Worm (Caenorhabditis elegans) whole organism, young adult: ENCODE measurements around the gene hpo-12.

ENCODE experiments used
- B0019.2 ChIP-seq: fragments of 200-800 bp; sonication (Bioruptor generic); conservative IDR thresholded peaks from 2 replicates; pipeline ENCODE4 v1.3.6; 2022; ENCODE audit warnings: missing genetic modification reagents, missing genetic modification characterization, missing compliant biosample characterization
- B0336.3 ChIP-seq: fragments of 200-800 bp; sonication (Bioruptor generic); IDR thresholded peaks from 2 replicates; pipeline ENCODE4 v1.3.6; 2022; ENCODE audit warnings: missing genetic modification characterization, missing compliant biosample characterization
- D2030.7 ChIP-seq: fragments of 200-800 bp; sonication (Bioruptor generic); IDR thresholded peaks from 2 replicates; pipeline ENCODE4 v1.3.6; 2022; ENCODE audit warnings: missing genetic modification reagents, missing genetic modification characterization, missing compliant biosample characterization
- F10E7.11 ChIP-seq: sonication (generic microtip); optimal IDR thresholded peaks from 2 replicates; lab custom pipeline; 2017; ENCODE audit warnings: mild to moderate bottlenecking, missing genetic modification characterization, moderate library complexity, missing compliant biosample characterization
- F23B12.7 ChIP-seq: sonication (generic microtip); optimal IDR thresholded peaks from 2 replicates; lab custom pipeline; 2017; ENCODE audit warnings: missing genetic modification characterization, mild to moderate bottlenecking, missing compliant biosample characterization, antibody characterized with exemption, moderate library complexity; ENCODE audit not compliant: insufficient read depth
- F57A8.1 ChIP-seq: fragments of 200-800 bp; sonication (Bioruptor generic); optimal IDR thresholded peaks from 2 replicates; lab custom pipeline; 2018; ENCODE audit warnings: mild to moderate bottlenecking, missing genetic modification characterization, moderate library complexity, missing compliant biosample characterization
- K11D2.4 ChIP-seq: fragments of 200-800 bp; sonication (Bioruptor generic); IDR thresholded peaks from 2 replicates; pipeline ENCODE4 v1.3.6; 2022; ENCODE audit warnings: missing genetic modification reagents, missing genetic modification characterization, missing compliant biosample characterization
- T26A5.8 ChIP-seq: sonication (generic microtip); optimal IDR thresholded peaks from 2 replicates; lab custom pipeline; 2016; ENCODE audit warnings: missing genetic modification characterization, missing compliant biosample characterization
- Y53G8AR.9 ChIP-seq: fragments of 200-800 bp; sonication (Bioruptor generic); conservative IDR thresholded peaks from 2 replicates; pipeline ENCODE4 v1.3.6; 2022; ENCODE audit warnings: missing genetic modification reagents, missing genetic modification characterization, missing compliant biosample characterization
- Y79H2A.3 ChIP-seq: fragments of 200-800 bp; sonication (Bioruptor generic); conservative IDR thresholded peaks from 2 replicates; pipeline ENCODE4 v1.3.6; 2022; ENCODE audit warnings: missing genetic modification reagents, missing genetic modification characterization, missing compliant biosample characterization
- ama-1 ChIP-seq, 3 experiments: fragments of 150-350 bp in 1 of 3; sonication (generic microtip) in 2 of 3; optimal IDR thresholded peaks; 2 replicates each; lab custom pipeline; 2014 to 2018; ENCODE audit warnings: missing biosample characterization in 2 of 3, missing genetic modification characterization in 2 of 3, missing genetic modification reagents in 2 of 3
- aptf-2 ChIP-seq: fragments of 200-800 bp; sonication (Bioruptor generic); conservative IDR thresholded peaks from 2 replicates; pipeline ENCODE4 v1.3.6; 2022; ENCODE audit warnings: missing genetic modification reagents, missing genetic modification characterization, missing compliant biosample characterization
- athp-1 ChIP-seq: sonication (generic microtip); optimal IDR thresholded peaks from 2 replicates; lab custom pipeline; 2017; ENCODE audit warnings: mild to moderate bottlenecking, missing genetic modification characterization, missing compliant biosample characterization
- ccch-3 ChIP-seq: fragments of 200-800 bp; sonication (Bioruptor generic); optimal IDR thresholded peaks from 2 replicates; lab custom pipeline; 2018; ENCODE audit warnings: mild to moderate bottlenecking, missing genetic modification characterization, missing compliant biosample characterization
- ceh-27 ChIP-seq: fragments of 200-800 bp; sonication (Bioruptor generic); optimal IDR thresholded peaks from 2 replicates; lab custom pipeline; 2018; ENCODE audit warnings: mild to moderate bottlenecking, missing genetic modification characterization, moderate library complexity, missing compliant biosample characterization
- ceh-79 ChIP-seq: sonication (generic microtip); optimal IDR thresholded peaks from 2 replicates; lab custom pipeline; 2017; ENCODE audit warnings: mild to moderate bottlenecking, missing genetic modification characterization, missing compliant biosample characterization
- chd-7 ChIP-seq: sonication (generic microtip); optimal IDR thresholded peaks from 2 replicates; lab custom pipeline; 2016; ENCODE audit warnings: mild to moderate bottlenecking, missing genetic modification characterization, moderate library complexity, missing compliant biosample characterization
- him-1 ChIP-seq: sonication (generic microtip); optimal IDR thresholded peaks from 2 replicates; lab custom pipeline; 2016; ENCODE audit warnings: missing genotype, missing genetic modification reagents, missing genetic modification characterization, missing compliant biosample characterization
- hlh-12 ChIP-seq: sonication (generic microtip); optimal IDR thresholded peaks from 2 replicates; lab custom pipeline; 2016; ENCODE audit warnings: missing genetic modification characterization, missing compliant biosample characterization
- lag-1 ChIP-seq: fragments of 200-800 bp; sonication (Bioruptor generic); IDR thresholded peaks from 2 replicates; pipeline ENCODE4 v1.3.6; 2022; ENCODE audit warnings: missing genetic modification reagents, missing genetic modification characterization, missing compliant biosample characterization
- lin-26 ChIP-seq: fragments of 200-800 bp; sonication (Bioruptor generic); IDR thresholded peaks from 2 replicates; pipeline ENCODE4 v1.3.6; 2022; ENCODE audit warnings: missing genetic modification reagents, missing genetic modification characterization, missing compliant biosample characterization
- lir-1 ChIP-seq: fragments of 200-800 bp; sonication (Bioruptor generic); conservative IDR thresholded peaks from 2 replicates; pipeline ENCODE4 v1.3.6; 2022; ENCODE audit warnings: missing genetic modification reagents, missing genetic modification characterization, missing compliant biosample characterization
- madf-3 ChIP-seq: fragments of 200-800 bp; sonication (Bioruptor generic); IDR thresholded peaks from 2 replicates; pipeline ENCODE4 v1.3.6; 2022; ENCODE audit warnings: missing genetic modification reagents, missing genetic modification characterization, missing compliant biosample characterization
- nfya-1 ChIP-seq: sonication (generic microtip); optimal IDR thresholded peaks from 2 replicates; lab custom pipeline; 2017; ENCODE audit warnings: antibody characterized with exemption, missing compliant biosample characterization, missing genetic modification characterization, borderline replicate concordance; ENCODE audit not compliant: insufficient read depth
- nhr-90 ChIP-seq: sonication (generic microtip); optimal IDR thresholded peaks from 2 replicates; lab custom pipeline; 2016; ENCODE audit warnings: missing genotype, mild to moderate bottlenecking, missing genetic modification characterization, missing compliant biosample characterization
- pbrm-1 ChIP-seq: fragments of 200-800 bp; sonication (Bioruptor generic); IDR thresholded peaks from 2 replicates; pipeline ENCODE4 v1.3.6; 2022; ENCODE audit warnings: missing genetic modification reagents, missing genetic modification characterization, missing compliant biosample characterization
- pha-4 ChIP-seq: fragments of 150-350 bp; sonication (generic microtip); optimal IDR thresholded peaks from 2 replicates; lab custom pipeline; 2014; ENCODE audit warnings: missing biosample characterization, missing genetic modification reagents, missing genetic modification characterization
- rcor-1 ChIP-seq: fragments of 200-800 bp; sonication (Bioruptor generic); IDR thresholded peaks from 2 replicates; pipeline ENCODE4 v1.3.6; 2022; ENCODE audit warnings: missing genetic modification reagents, missing genetic modification characterization, missing compliant biosample characterization
- repo-1 ChIP-seq: sonication (generic microtip); optimal IDR thresholded peaks from 2 replicates; lab custom pipeline; 2017; ENCODE audit warnings: mild to moderate bottlenecking, missing genetic modification characterization, missing compliant biosample characterization
- rpc-1 ChIP-seq, 2 experiments: fragments of 150-350 bp in 1 of 2; sonication (generic microtip) in 1 of 2; optimal IDR thresholded peaks; 2 replicates each; lab custom pipeline; 2014 to 2018; ENCODE audit warnings: missing biosample characterization in 1 of 2, missing genetic modification characterization in 1 of 2, missing genetic modification reagents in 1 of 2, missing genotype in 1 of 2
- sdz-38 ChIP-seq: sonication (generic microtip); optimal IDR thresholded peaks from 2 replicates; lab custom pipeline; 2016; ENCODE audit warnings: missing genotype, missing genetic modification characterization, missing compliant biosample characterization
- snpc-4 ChIP-seq, 5 experiments: fragments of 150-350 bp in 1 of 5; sonication (generic microtip) in 4 of 5; optimal IDR thresholded peaks; 2 replicates each; lab custom pipeline; 2014 to 2018; ENCODE audit warnings: missing genetic modification characterization in 5 of 5, missing biosample characterization in 3 of 5, antibody characterized with exemption in 2 of 5, mild to moderate bottlenecking in 2 of 5, missing compliant biosample characterization in 2 of 5, missing genotype in 2 of 5, moderate library complexity in 2 of 5, missing genetic modification reagents in 1 of 5
- tbx-9 ChIP-seq: sonication (generic microtip); optimal IDR thresholded peaks from 2 replicates; lab custom pipeline; 2016; ENCODE audit warnings: borderline replicate concordance, missing genetic modification characterization, inconsistent platforms, missing compliant biosample characterization
- unc-62 ChIP-seq: fragments of 150-350 bp; optimal IDR thresholded peaks from 2 replicates; lab custom pipeline; 2014; ENCODE audit warnings: missing biosample characterization, missing genetic modification reagents, missing genetic modification characterization
- xnd-1 ChIP-seq: sonication (generic microtip); optimal IDR thresholded peaks from 2 replicates; lab custom pipeline; 2016; ENCODE audit warnings: missing genotype, missing genetic modification reagents, missing genetic modification characterization, missing compliant biosample characterization
- zim-3 ChIP-seq: sonication (generic microtip); optimal IDR thresholded peaks from 2 replicates; lab custom pipeline; 2017; ENCODE audit warnings: mild to moderate bottlenecking, missing genetic modification characterization, moderate library complexity, missing compliant biosample characterization
- ztf-26 ChIP-seq: sonication (generic microtip); optimal IDR thresholded peaks from 2 replicates; lab custom pipeline; 2017; ENCODE audit warnings: missing genetic modification characterization, missing compliant biosample characterization

hpo-12 gene

ce11 chrIV:12244706-12245105 is 38.3 kb upstream of the hpo-12 start, which contains the start of gene sre-15:
Gene sre-15, minus strand, starts transcription at chrIV:12244806.
- TF ChIP-seq nfya-1 (tag; lab: Kevin White, UChicago) (no peak), K11D2.4 (GFP tag; lab: Robert Waterston, UW) (no peak), F10E7.11 (tag; lab: Kevin White, UChicago) (no peak)

ce11 chrIV:12252579-12252978 is 30.4 kb upstream of the hpo-12 start, which contains the start of gene dnj-26:
Gene dnj-26, minus strand, starts transcription at chrIV:12252679.
- TF ChIP-seq madf-3: no peak
- no peak for TF ChIP-seq snpc-4 (GFP tag; optimal IDR thresholded peaks at IDR 0.05; lab: Kevin White, UChicago)
- TF ChIP-seq snpc-4 (tag; optimal IDR thresholded peaks at IDR 0.05; lab: Kevin White, UChicago): no peak
- no peak for TF ChIP-seq F57A8.1 (GFP tag; lab: Kevin White, UChicago)
- TF ChIP-seq hlh-12 (tag; lab: Kevin White, UChicago): no peak
- no peak for TF ChIP-seq tbx-9 (tag; lab: Kevin White, UChicago)
- no peak for TF ChIP-seq ama-1 (optimal IDR thresholded peaks at IDR 0.05; lab: Kevin White, UChicago)
- no peak for TF ChIP-seq ama-1 (GFP tag; optimal IDR thresholded peaks at IDR 0.05; lab: Kevin White, UChicago)
- no peak for TF ChIP-seq ccch-3 (GFP tag; lab: Kevin White, UChicago)
- TF ChIP-seq chd-7: no peak
- TF ChIP-seq repo-1 (tag; lab: Kevin White, UChicago): no peak
- no peak for TF ChIP-seq Y79H2A.3 (GFP tag; lab: Robert Waterston, UW)
- no peak for TF ChIP-seq nhr-90
- no peak for TF ChIP-seq rpc-1 (optimal IDR thresholded peaks at IDR 0.05; lab: Kevin White, UChicago)
- no peak for TF ChIP-seq rpc-1 (tag; optimal IDR thresholded peaks at IDR 0.05; lab: Kevin White, UChicago)
- no peak for TF ChIP-seq B0019.2 (GFP tag; lab: Robert Waterston, UW)
- TF ChIP-seq ceh-27 (GFP tag; lab: Kevin White, UChicago): no peak
- TF ChIP-seq athp-1: no peak
- TF ChIP-seq aptf-2 (GFP tag; lab: Robert Waterston, UW): no peak
- no peak for TF ChIP-seq ceh-79
- no peak for TF ChIP-seq F23B12.7 (tag; lab: Kevin White, UChicago)
- no peak for TF ChIP-seq lir-1 (GFP tag; lab: Robert Waterston, UW)
- TF ChIP-seq zim-3 (tag; lab: Kevin White, UChicago): no peak

- no peak for TF ChIP-seq pbrm-1 (GFP tag; lab: Robert Waterston, UW)
- TF ChIP-seq hlh-12 (tag; lab: Kevin White, UChicago): no peak
- TF ChIP-seq xnd-1 (tag; lab: Kevin White, UChicago): no peak
- no peak for TF ChIP-seq lin-26 (GFP tag; lab: Robert Waterston, UW)
- TF ChIP-seq repo-1 (tag; lab: Kevin White, UChicago): no peak
- TF ChIP-seq D2030.7 (GFP tag; lab: Robert Waterston, UW): no peak
- no peak for TF ChIP-seq lag-1 (GFP tag; lab: Robert Waterston, UW)
- TF ChIP-seq rcor-1 (GFP tag; lab: Robert Waterston, UW): no peak
- TF ChIP-seq F10E7.11 (tag; lab: Kevin White, UChicago): no peak
- no peak for TF ChIP-seq Y53G8AR.9 (GFP tag; lab: Robert Waterston, UW)
- no peak for TF ChIP-seq T26A5.8
- TF ChIP-seq ama-1 (optimal IDR thresholded peaks at IDR 0.05; lab: Kevin White, UChicago): no peak
- TF ChIP-seq ama-1 (GFP tag; optimal IDR thresholded peaks at IDR 0.05; lab: Kevin White, UChicago): no peak
- no peak for TF ChIP-seq unc-62 (GFP tag; lab: Kevin White, UChicago)
- TF ChIP-seq pha-4 (tag; lab: Kevin White, UChicago): no peak
- TF ChIP-seq sdz-38 (tag; lab: Kevin White, UChicago): no peak
- TF ChIP-seq ztf-26: no peak
- TF ChIP-seq him-1 (tag; lab: Kevin White, UChicago): no peak
- no peak for TF ChIP-seq B0336.3 (GFP tag; lab: Robert Waterston, UW)
These were observed 23.7 kb upstream of the hpo-12 start, which contains the start of gene Y39C12A.9 for ce11 chrIV:12259161-12259870. Gene Y39C12A.9, minus strand, starts transcription at chrIV:12259211.
